Worm (Caenorhabditis elegans) whole organism, L3 larva: Measurements from ENCODE around the gene D2096.13.

Experiments used
- egl-27 ChIP-seq: sonication (generic microtip); optimal IDR thresholded peaks from 4 replicates; lab custom pipeline; 2017; ENCODE audit warnings: missing biosample characterization, missing genetic modification reagents, missing genetic modification characterization
- elt-2 ChIP-seq: sonication (generic microtip); optimal IDR thresholded peaks from 2 replicates; lab custom pipeline; 2016; ENCODE audit warnings: missing genetic modification reagents, mild to moderate bottlenecking, missing genetic modification characterization, missing compliant biosample characterization
- fos-1 ChIP-seq: fragments of 150-350 bp; optimal IDR thresholded peaks from 2 replicates; lab custom pipeline; 2014; ENCODE audit warnings: missing biosample characterization, missing genetic modification characterization
- hmg-11 ChIP-seq: sonication (generic microtip); optimal IDR thresholded peaks from 2 replicates; lab custom pipeline; 2016; ENCODE audit warnings: missing genetic modification characterization, missing compliant biosample characterization
- mdl-1 ChIP-seq: fragments of 150-350 bp; optimal IDR thresholded peaks from 2 replicates; lab custom pipeline; 2014; ENCODE audit warnings: missing biosample characterization, missing genetic modification characterization
- mml-1 ChIP-seq: fragments of 150-350 bp; sonication (generic microtip); optimal IDR thresholded peaks from 3 replicates; lab custom pipeline; 2014; ENCODE audit warnings: missing biosample characterization, missing genetic modification characterization
- nhr-25 ChIP-seq: sonication (generic microtip); optimal IDR thresholded peaks from 2 replicates; lab custom pipeline; 2017; ENCODE audit warnings: missing biosample characterization, missing genetic modification characterization
- pqm-1 ChIP-seq: fragments of 150-350 bp; optimal IDR thresholded peaks from 2 replicates; lab custom pipeline; 2017; ENCODE audit warnings: missing biosample characterization, missing genetic modification characterization, inconsistent platforms
- unc-39 ChIP-seq: sonication (generic microtip); optimal IDR thresholded peaks from 4 replicates; lab custom pipeline; 2017; ENCODE audit warnings: missing biosample characterization, missing genetic modification characterization
- unc-62 ChIP-seq: fragments of 150-350 bp; sonication (generic microtip); optimal IDR thresholded peaks from 4 replicates; lab custom pipeline; 2014; ENCODE audit warnings: missing biosample characterization, missing genetic modification reagents, missing genetic modification characterization

- no peak for TF ChIP-seq egl-27 (tag; lab: Kevin White, UChicago)
- no peak for TF ChIP-seq hmg-11 (tag; lab: Kevin White, UChicago)
- TF ChIP-seq nhr-25 (tag; lab: Kevin White, UChicago) = no peak
- no peak for TF ChIP-seq mdl-1
- TF ChIP-seq elt-2 (tag; lab: Kevin White, UChicago) = peak; percentile 82
- no peak for TF ChIP-seq mml-1
- peak; percentile 75 for TF ChIP-seq pqm-1 (tag; lab: Kevin White, UChicago)
- no peak for TF ChIP-seq fos-1 (tag; lab: Kevin White, UChicago)
- no peak for TF ChIP-seq unc-62 (GFP tag; lab: Kevin White, UChicago)
- no peak for TF ChIP-seq unc-39 (tag; lab: Kevin White, UChicago)
Observed at ce11 chrIV:8366295-8366694, 7.9 kb upstream of the D2096.13 start, which contains the start of gene aagr-1.
